Worm (Caenorhabditis elegans): ENCODE data around the gene oac-15.

DNA sequence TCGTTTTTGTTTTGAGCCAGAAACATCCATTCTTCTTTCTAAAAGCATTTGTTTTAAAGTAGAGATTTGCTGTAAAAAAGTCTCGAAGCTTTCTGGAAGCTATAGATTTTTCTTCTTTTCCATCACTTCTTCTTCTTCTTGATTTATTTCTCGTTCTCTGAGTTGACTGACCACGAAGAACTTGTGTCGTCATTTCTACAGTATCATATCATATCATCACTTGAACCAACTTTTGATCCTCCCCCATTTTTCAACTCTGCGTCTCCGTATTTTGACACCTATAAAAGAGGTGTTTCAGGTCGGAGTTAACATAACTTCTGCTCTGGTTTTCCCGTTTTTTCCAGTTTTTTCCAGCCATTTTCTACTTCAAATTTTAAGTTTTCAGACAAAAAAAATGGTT, 4.8 kb upstream of the oac-15 start, which contains the start of gene F11A5.9:
- TF ChIP-seq nhr-25 (tag; optimal IDR thresholded peaks at IDR 0.05), result no peak
- TF ChIP-seq ztf-11 (tag; optimal IDR thresholded peaks at IDR 0.05), result no peak
- TF ChIP-seq nhr-77 (tag; optimal IDR thresholded peaks at IDR 0.05), result no peak
- no peak for TF ChIP-seq unc-39 (tag; optimal IDR thresholded peaks at IDR 0.05)
- no peak for TF ChIP-seq dmd-4 (tag; optimal IDR thresholded peaks at IDR 0.05)
- TF ChIP-seq nhr-11 (tag; optimal IDR thresholded peaks at IDR 0.05), result no peak
- no peak for TF ChIP-seq elt-3 (tag; optimal IDR thresholded peaks at IDR 0.05)
- TF ChIP-seq ztf-4 (tag; optimal IDR thresholded peaks at IDR 0.05), result no peak
- TF ChIP-seq nhr-10 (tag; optimal IDR thresholded peaks at IDR 0.05), result no peak
- TF ChIP-seq skn-1 (tag; optimal IDR thresholded peaks at IDR 0.05), result no peak
- TF ChIP-seq ceh-82 (tag; optimal IDR thresholded peaks at IDR 0.05), result no peak
